Fruit fly (Drosophila melanogaster): ENCODE results near the gene rdx.

The rdx gene

DNA sequence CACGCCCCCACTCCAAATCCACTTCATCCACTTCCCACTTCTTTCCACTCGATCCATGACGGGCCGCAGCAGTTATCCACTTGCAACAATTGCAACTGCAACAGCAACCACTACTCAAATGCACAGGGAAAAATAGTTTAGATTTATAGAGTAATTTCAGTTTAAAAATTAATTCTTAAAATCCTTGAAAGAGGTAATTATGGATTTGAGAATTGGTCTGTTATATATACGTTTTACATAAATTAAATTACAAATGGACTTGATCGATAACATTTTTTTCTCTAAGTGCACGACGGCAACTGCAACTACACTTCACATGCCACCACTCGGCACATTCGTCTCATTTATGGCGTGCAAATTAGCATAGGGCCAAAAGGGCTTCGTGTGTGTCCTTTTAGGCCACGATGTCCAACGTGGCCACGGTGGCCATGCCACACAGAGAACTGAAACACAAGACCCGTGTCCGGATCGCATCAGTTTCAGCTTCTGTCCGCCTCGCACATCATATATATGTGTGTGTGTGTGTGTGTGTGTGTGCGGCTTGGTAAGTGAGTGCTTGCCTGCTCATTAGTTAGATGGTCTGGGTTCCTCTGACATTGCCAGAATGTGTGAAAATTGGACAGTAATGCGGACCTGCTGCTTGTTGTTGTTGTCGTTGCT, 46.8 kb downstream of the rdx start (continued):
- TF ChIP-seq Atf-2 (GFP tag; optimal IDR thresholded peaks at IDR 0.05) (peak; percentile 32), croc (GFP tag; conservative IDR thresholded peaks at IDR 0.05) (peak; percentile 55), Dbx (GFP tag; IDR thresholded peaks at IDR 0.05) (no peak), eyg (GFP tag; optimal IDR thresholded peaks at IDR 0.05) (peak; percentile 47), ERR (GFP tag; optimal IDR thresholded peaks at IDR 0.05) (no peak), CTCF (GFP tag; optimal IDR thresholded peaks at IDR 0.05) (no peak), CG9817 (tag; optimal IDR thresholded peaks at IDR 0.05) (peak; percentile 26), CG3407 (GFP tag; optimal IDR thresholded peaks at IDR 0.05) (peak; percentile 63), Sin3A (optimal IDR thresholded peaks at IDR 0.05) (no peak), zen (tag; optimal IDR thresholded peaks at IDR 0.05) (peak; percentile 96), disco-r (GFP tag; optimal IDR thresholded peaks at IDR 0.05) (peak; percentile 57), CG14710 (tag; optimal IDR thresholded peaks at IDR 0.05) (peak; percentile 89), trh (GFP tag; optimal IDR thresholded peaks at IDR 0.05) (peak; percentile 16), eve (GFP tag; optimal IDR thresholded peaks at IDR 0.05) (peak; percentile 45 to 86), CG42726 (GFP tag; IDR thresholded peaks at IDR 0.05; ENCODE audit: partially characterized antibody) (no peak), vvl (GFP tag; IDR thresholded peaks at IDR 0.05) (peak; percentile 86), lmd (GFP tag; IDR thresholded peaks at IDR 0.05) (peak; percentile 65), PHDP (tag; optimal IDR thresholded peaks at IDR 0.05) (peak; percentile 58), Atf3 (GFP tag; optimal IDR thresholded peaks at IDR 0.05) (peak; percentile 21), HLH54F (GFP tag; optimal IDR thresholded peaks at IDR 0.05) (peak; percentile 26), fru (optimal IDR thresholded peaks at IDR 0.05) (no peak), gcm2 (GFP tag; optimal IDR thresholded peaks at IDR 0.05) (no peak), CG1233 (GFP tag; optimal IDR thresholded peaks at IDR 0.05) (peak; percentile 66), Neu2 (GFP tag; optimal IDR thresholded peaks at IDR 0.05; ENCODE audit: borderline replicate concordance) (peak; percentile 70), CG34422 (GFP tag; IDR thresholded peaks at IDR 0.05) (peak; percentile 51; the same call in 1 of the 3 replicates), Fer3 (tag; optimal IDR thresholded peaks at IDR 0.05) (peak; percentile 3), MESR4 (GFP tag; optimal IDR thresholded peaks at IDR 0.05) (no peak), Hand (GFP tag; optimal IDR thresholded peaks at IDR 0.05) (no peak), zf30C (GFP tag; optimal IDR thresholded peaks at IDR 0.05) (peak; percentile 82), twi (tag; optimal IDR thresholded peaks at IDR 0.05) (peak; percentile 68), Sox102F (GFP tag; optimal IDR thresholded peaks at IDR 0.05) (peak; percentile 75), CG10267 (tag; optimal IDR thresholded peaks at IDR 0.05) (peak; percentile 83), CG12236 (GFP tag; optimal IDR thresholded peaks at IDR 0.05) (peak; percentile 21), CG9797 (GFP tag; optimal IDR thresholded peaks at IDR 0.05) (no peak), NK7.1 (GFP tag; optimal IDR thresholded peaks at IDR 0.05) (no peak), vnd (GFP tag; IDR thresholded peaks at IDR 0.05; ENCODE audit: partially characterized antibody) (no peak), toy (GFP tag; IDR thresholded peaks at IDR 0.05) (no peak), Bdp1 (GFP tag; optimal IDR thresholded peaks at IDR 0.05) (peak; percentile 29), ttk (GFP tag; IDR thresholded peaks at IDR 0.05) (peak; percentile 57; the same call in 1 of the 2 replicates), kni (GFP tag; optimal IDR thresholded peaks at IDR 0.05) (no peak), CG3065 (GFP tag; optimal IDR thresholded peaks at IDR 0.05) (no peak), Doc3 (GFP tag; IDR thresholded peaks at IDR 0.05; ENCODE audit: partially characterized antibody) (no peak), unc-4 (GFP tag; IDR thresholded peaks at IDR 0.05; ENCODE audit: partially characterized antibody) (no peak), pnt (GFP tag; optimal IDR thresholded peaks at IDR 0.05) (peak; percentile 72), chn (GFP tag; optimal IDR thresholded peaks at IDR 0.05) (peak; percentile 70), Mrtf (GFP tag; IDR thresholded peaks at IDR 0.05) (no peak), CG2202 (tag; optimal IDR thresholded peaks at IDR 0.05) (peak; percentile 78), H2.0 (GFP tag; IDR thresholded peaks at IDR 0.05) (peak; percentile 40; the same call in 1 of the 2 replicates), Awh (GFP tag; IDR thresholded peaks at IDR 0.05) (0 out of 2 replicates have a peak, but pooled peaks have one; percentile 33), bcd (GFP tag; optimal IDR thresholded peaks at IDR 0.05) (peak; percentile 56), CG3726 (GFP tag; IDR thresholded peaks at IDR 0.05) (peak; percentile 71; the same call in 1 of the 3 replicates)

Measured in whole organism, embryonic.